Fruit fly (Drosophila melanogaster) whole organism, embryonic: ENCODE measurements around the gene CG11980.
A peak's percentile ranks its signal among the peaks of the same experiment; 100 is the strongest.

Source experiments
- Abd-B ChIP-seq: fragments of 200-800 bp; sonication (Bioruptor generic); optimal IDR thresholded peaks from 2 replicates; lab custom pipeline; 2018; ENCODE audit warnings: missing biosample characterization, mild to moderate bottlenecking, missing genetic modification characterization, moderate library complexity
- Asciz ChIP-seq: fragments of 200-800 bp; sonication (Bioruptor generic); optimal IDR thresholded peaks from 2 replicates; lab custom pipeline; 2017; ENCODE audit warnings: missing biosample characterization, mild to moderate bottlenecking, missing genetic modification characterization, missing genetic modification reagents
- Awh ChIP-seq: fragments of 200-800 bp; sonication (Bioruptor generic); IDR thresholded peaks from 2 replicates; pipeline ENCODE4, ENCODE4 v1.3.6; 2022; ENCODE audit warnings: missing biosample characterization, missing genetic modification characterization
- BEAF-32 ChIP-seq: fragments of 200-800 bp; sonication (Bioruptor generic); optimal IDR thresholded peaks from 3 replicates; lab custom pipeline; 2017; ENCODE audit warnings: missing biosample characterization, missing genetic modification characterization, mild to moderate bottlenecking, moderate library complexity, missing genetic modification reagents
- CG10209 ChIP-seq: fragments of 200-800 bp; sonication (Bioruptor generic); optimal IDR thresholded peaks from 3 replicates; lab custom pipeline; 2017; ENCODE audit warnings: missing biosample characterization, mild to moderate bottlenecking, missing genetic modification characterization, missing genetic modification reagents
- CG10654 ChIP-seq: fragments of 200-800 bp; sonication (Bioruptor generic); optimal IDR thresholded peaks from 2 replicates; lab custom pipeline; 2016; ENCODE audit warnings: missing biosample characterization, missing genetic modification characterization
- CG10959 ChIP-seq: fragments of 200-800 bp; sonication (Bioruptor generic); IDR thresholded peaks from 2 replicates; pipeline ENCODE4 v1.3.6; 2022; ENCODE audit warnings: missing biosample characterization, missing genetic modification characterization
- CG12391 ChIP-seq: fragments of 200-800 bp; sonication (Bioruptor generic); optimal IDR thresholded peaks from 3 replicates; lab custom pipeline; 2018; ENCODE audit warnings: missing biosample characterization, mild to moderate bottlenecking, missing genetic modification characterization, moderate library complexity
- CG14014 ChIP-seq: fragments of 200-800 bp; sonication (Bioruptor generic); IDR thresholded peaks from 2 replicates; pipeline ENCODE4 v1.3.6; 2022; ENCODE audit warnings: missing biosample characterization, missing genetic modification characterization
- CG17186 ChIP-seq: fragments of 200-800 bp; sonication (Bioruptor generic); optimal IDR thresholded peaks from 3 replicates; lab custom pipeline; 2017; ENCODE audit warnings: missing biosample characterization, missing genetic modification reagents, missing genetic modification characterization
- CG17802 ChIP-seq: fragments of 200-800 bp; sonication (Bioruptor generic); optimal IDR thresholded peaks from 2 replicates; lab custom pipeline; 2018; ENCODE audit warnings: missing biosample characterization, mild to moderate bottlenecking, missing genetic modification characterization, moderate library complexity
- CG32532 ChIP-seq: fragments of 200-800 bp; sonication (Bioruptor generic); IDR thresholded peaks from 2 replicates; pipeline ENCODE4 v1.3.6; 2022; ENCODE audit warnings: missing biosample characterization, missing genetic modification characterization
- CG43689 ChIP-seq: fragments of 200-800 bp; sonication (Bioruptor generic); IDR thresholded peaks from 2 replicates; pipeline ENCODE4 v1.3.6; 2022; ENCODE audit warnings: missing biosample characterization, missing genetic modification characterization
- CG4424 ChIP-seq: fragments of 200-800 bp; sonication (Bioruptor generic); optimal IDR thresholded peaks from 3 replicates; lab custom pipeline; 2016; ENCODE audit warnings: missing biosample characterization, missing genetic modification characterization
- CG6654 ChIP-seq: fragments of 200-800 bp; sonication (Bioruptor generic); optimal IDR thresholded peaks from 2 replicates; lab custom pipeline; 2017; ENCODE audit warnings: missing biosample characterization, mild to moderate bottlenecking, missing genetic modification characterization
- CG7839 ChIP-seq: fragments of 200-800 bp; sonication (Bioruptor generic); optimal IDR thresholded peaks from 3 replicates; lab custom pipeline; 2018; ENCODE audit warnings: missing biosample characterization, mild to moderate bottlenecking, missing genetic modification characterization, moderate library complexity
- CG8944 ChIP-seq: fragments of 200-800 bp; sonication (Bioruptor generic); optimal IDR thresholded peaks from 3 replicates; lab custom pipeline; 2016; ENCODE audit warnings: missing biosample characterization, missing genetic modification characterization
- CG9609 ChIP-seq: fragments of 200-800 bp; sonication (Bioruptor generic); optimal IDR thresholded peaks from 3 replicates; lab custom pipeline; 2016; ENCODE audit warnings: missing biosample characterization, missing genetic modification characterization
- CG9932 ChIP-seq: fragments of 200-800 bp; sonication (Bioruptor generic); IDR thresholded peaks from 2 replicates; pipeline ENCODE4 v1.3.6; 2022; ENCODE audit warnings: missing biosample characterization, missing genetic modification characterization
- H2.0 ChIP-seq: fragments of 200-800 bp; sonication (Bioruptor generic); IDR thresholded peaks from 2 replicates; pipeline ENCODE4 v1.3.6; 2022; ENCODE audit warnings: missing biosample characterization, missing genetic modification characterization
- Lpt ChIP-seq: fragments of >200 bp; optimal IDR thresholded peaks from 2 replicates; lab custom pipeline; 2018; ENCODE audit warnings: missing biosample characterization, missing genetic modification characterization
- Nf-YA ChIP-seq: fragments of 200-800 bp; sonication (Bioruptor generic); IDR thresholded peaks from 2 replicates; pipeline ENCODE4 v1.3.6; 2022; ENCODE audit warnings: missing biosample characterization, missing genetic modification characterization
- Sin3A ChIP-seq: fragments of >200 bp; optimal IDR thresholded peaks from 2 replicates; lab custom pipeline; 2018
- Sox100B ChIP-seq: fragments of 200-800 bp; sonication (Bioruptor generic); optimal IDR thresholded peaks from 3 replicates; lab custom pipeline; 2018; ENCODE audit warnings: missing biosample characterization, mild to moderate bottlenecking, missing genetic modification characterization
- Sry-δ ChIP-seq: fragments of 200-800 bp; sonication (Bioruptor generic); optimal IDR thresholded peaks from 2 replicates; lab custom pipeline; 2016; ENCODE audit warnings: missing biosample characterization, missing genetic modification characterization
- Usf ChIP-seq: fragments of 200-800 bp; sonication (Bioruptor generic); optimal IDR thresholded peaks from 2 replicates; lab custom pipeline; 2017; ENCODE audit warnings: missing genotype, missing biosample characterization, missing genetic modification characterization
- bab2 ChIP-seq: fragments of 200-800 bp; sonication (Bioruptor generic); optimal IDR thresholded peaks from 2 replicates; lab custom pipeline; 2016; ENCODE audit warnings: missing biosample characterization, missing genetic modification characterization
- chn ChIP-seq: fragments of 200-800 bp; sonication (Bioruptor generic); optimal IDR thresholded peaks from 2 replicates; lab custom pipeline; 2016; ENCODE audit warnings: missing biosample characterization, missing genetic modification characterization
- croc ChIP-seq: fragments of 200-800 bp; sonication (Bioruptor generic); conservative IDR thresholded peaks from 3 replicates; pipeline ENCODE4 v1.3.6; 2022; ENCODE audit warnings: missing biosample characterization, missing genetic modification characterization
- dm ChIP-seq: fragments of 200-800 bp; sonication (Bioruptor generic); optimal IDR thresholded peaks from 3 replicates; lab custom pipeline; 2016; ENCODE audit warnings: missing biosample characterization, missing genetic modification characterization
- fd102C ChIP-seq: fragments of 200-800 bp; sonication (Bioruptor generic); optimal IDR thresholded peaks from 2 replicates; lab custom pipeline; 2018; ENCODE audit warnings: missing biosample characterization, mild to moderate bottlenecking, missing genetic modification characterization, moderate library complexity
- fd3F ChIP-seq: fragments of 200-800 bp; sonication (Bioruptor generic); optimal IDR thresholded peaks from 2 replicates; lab custom pipeline; 2018; ENCODE audit warnings: missing biosample characterization, mild to moderate bottlenecking, missing genetic modification characterization, moderate library complexity
- fd96Cb ChIP-seq: fragments of 200-800 bp; sonication (Bioruptor generic); optimal IDR thresholded peaks from 2 replicates; lab custom pipeline; 2018; ENCODE audit warnings: missing biosample characterization, mild to moderate bottlenecking, missing genetic modification characterization, moderate library complexity
- gcm2 ChIP-seq: fragments of 200-800 bp; sonication (Bioruptor generic); optimal IDR thresholded peaks from 2 replicates; lab custom pipeline; 2016; ENCODE audit warnings: missing biosample characterization, missing genetic modification characterization
- gfzf ChIP-seq: fragments of 200-800 bp; sonication (Bioruptor generic); optimal IDR thresholded peaks from 2 replicates; lab custom pipeline; 2016; ENCODE audit warnings: missing biosample characterization, mild to moderate bottlenecking, missing genetic modification characterization, moderate library complexity
- gro ChIP-seq: fragments of 200-800 bp; sonication (Bioruptor generic); optimal IDR thresholded peaks from 2 replicates; lab custom pipeline; 2016; ENCODE audit warnings: missing biosample characterization, missing genetic modification characterization
- h ChIP-seq: fragments of >200 bp; optimal IDR thresholded peaks from 2 replicates; lab custom pipeline; 2017
- hkb ChIP-seq, 2 experiments: fragments of 200-800 bp in 1 of 2; fragments of >200 bp in 1 of 2; sonication (Bioruptor generic) in 1 of 2; IDR thresholded peaks in 1 of 2; optimal IDR thresholded peaks in 1 of 2; 2 replicates each; pipeline versions ENCODE4 v1.3.6 to Lab custom; 2017 to 2022; ENCODE audit warnings: missing biosample characterization in 1 of 2, missing genetic modification characterization in 1 of 2
- jigr1 ChIP-seq: fragments of 200-800 bp; sonication (Bioruptor generic); IDR thresholded peaks from 3 replicates; pipeline ENCODE4 v1.3.6; 2022; ENCODE audit warnings: missing biosample characterization, missing genetic modification characterization
- jumu ChIP-seq: fragments of 200-800 bp; sonication (Bioruptor generic); optimal IDR thresholded peaks from 3 replicates; lab custom pipeline; 2016; ENCODE audit warnings: missing biosample characterization, missing genetic modification characterization
- kni ChIP-seq: fragments of 200-800 bp; sonication (Bioruptor generic); optimal IDR thresholded peaks from 3 replicates; lab custom pipeline; 2017; ENCODE audit warnings: mild to moderate bottlenecking, missing biosample characterization, missing genetic modification reagents, missing genetic modification characterization
- lbe ChIP-seq: fragments of 200-800 bp; sonication (Bioruptor generic); optimal IDR thresholded peaks from 2 replicates; lab custom pipeline; 2016; ENCODE audit warnings: missing biosample characterization, mild to moderate bottlenecking, missing genetic modification characterization
- peb ChIP-seq: fragments of 200-800 bp; sonication (Bioruptor generic); IDR thresholded peaks from 2 replicates; pipeline ENCODE4 v1.3.6; 2022; ENCODE audit warnings: missing biosample characterization, missing genetic modification characterization
- pnt ChIP-seq: fragments of 200-800 bp; sonication (Bioruptor generic); optimal IDR thresholded peaks from 3 replicates; lab custom pipeline; 2016; ENCODE audit warnings: missing biosample characterization, missing genetic modification characterization
- psq ChIP-seq: fragments of 200-800 bp; sonication (Bioruptor generic); optimal IDR thresholded peaks from 2 replicates; lab custom pipeline; 2017; ENCODE audit warnings: missing biosample characterization, missing genetic modification characterization
- seq ChIP-seq: fragments of 200-800 bp; sonication (Bioruptor generic); IDR thresholded peaks from 2 replicates; pipeline ENCODE4 v1.3.6; 2022; ENCODE audit warnings: missing biosample characterization, missing genetic modification characterization
- sisA ChIP-seq: fragments of 200-800 bp; sonication (Bioruptor generic); IDR thresholded peaks from 2 replicates; pipeline ENCODE4 v1.3.6; 2022; ENCODE audit warnings: missing biosample characterization, missing genetic modification characterization
- stc ChIP-seq: fragments of 200-800 bp; sonication (Bioruptor generic); IDR thresholded peaks from 2 replicates; pipeline ENCODE4 v1.3.6; 2022; ENCODE audit warnings: missing biosample characterization, missing genetic modification characterization
- tin ChIP-seq: fragments of 200-800 bp; sonication (Bioruptor generic); optimal IDR thresholded peaks from 3 replicates; lab custom pipeline; 2016; ENCODE audit warnings: missing biosample characterization, missing genetic modification characterization
- trem ChIP-seq: fragments of 200-800 bp; optimal IDR thresholded peaks from 3 replicates; lab custom pipeline; 2019; ENCODE audit warnings: missing biosample characterization, mild to moderate bottlenecking, missing genetic modification characterization, moderate library complexity
- ttk ChIP-seq: fragments of 200-800 bp; sonication (Bioruptor generic); IDR thresholded peaks from 2 replicates; pipeline ENCODE4 v2.1.2; 2022; ENCODE audit warnings: missing biosample characterization, missing genetic modification characterization
- wdn ChIP-seq: fragments of 200-800 bp; sonication (Bioruptor generic); IDR thresholded peaks from 2 replicates; pipeline ENCODE4 v1.3.6; 2022; ENCODE audit warnings: missing biosample characterization, missing genetic modification characterization
- z ChIP-seq: fragments of 200-800 bp; sonication (Bioruptor generic); IDR thresholded peaks from 3 replicates; pipeline ENCODE4 v1.3.6; 2022; ENCODE audit warnings: missing biosample characterization, missing genetic modification characterization

The CG11980 gene

DNA sequence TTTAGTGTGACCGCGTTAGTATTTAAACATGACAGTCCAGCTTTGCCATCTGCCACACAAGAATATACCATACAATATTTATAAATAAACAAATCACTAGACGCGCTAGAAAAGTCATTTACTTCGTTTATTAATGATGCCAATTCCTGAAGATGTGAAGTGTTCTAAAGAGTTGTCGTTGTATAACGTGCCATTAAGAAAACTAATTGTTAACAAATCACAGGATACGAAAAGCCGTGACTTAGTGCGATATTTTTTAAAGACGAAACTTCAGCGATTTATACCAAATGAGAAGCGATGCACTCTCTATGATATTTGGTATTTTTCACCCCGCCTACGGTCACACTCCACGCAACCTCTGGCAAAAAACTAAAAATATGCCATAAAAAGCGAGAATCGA is 35.6 kb downstream of the CG11980 start, which contains the start of gene neur (continued):
- TF ChIP-seq Sry-δ (GFP tag; lab: Kevin White, UChicago), result peak; percentile 74
- TF ChIP-seq lbe (GFP tag; lab: Kevin White, UChicago), result no peak
- no peak for TF ChIP-seq CG6654 (GFP tag; lab: Kevin White, UChicago)
- peak; percentile 81 for TF ChIP-seq trem (tag; lab: Kevin White, UChicago)
- TF ChIP-seq CG12391 (tag; lab: Kevin White, UChicago), result peak; percentile 45
- no peak for TF ChIP-seq Lpt
- TF ChIP-seq peb, result no peak
- no peak for TF ChIP-seq CG14014 (GFP tag; lab: Robert Waterston, UW)
- no peak for TF ChIP-seq z (GFP tag; lab: Robert Waterston, UW)
- peak; percentile 8 for TF ChIP-seq Sox100B (GFP tag; lab: Kevin White, UChicago)
- no peak for TF ChIP-seq CG10654
- no peak for TF ChIP-seq stc
- peak; percentile 45; the same call in 1 of the 2 replicates for TF ChIP-seq CG9932
- peak; percentile 5 for TF ChIP-seq dm (GFP tag; lab: Kevin White, UChicago)
- no peak for TF ChIP-seq pnt
- no peak for TF ChIP-seq kni (GFP tag; lab: Kevin White, UChicago)
- TF ChIP-seq ttk (GFP tag; lab: Robert Waterston, UW), result no peak
- no peak for TF ChIP-seq CG9609 (GFP tag; lab: Kevin White, UChicago)
- TF ChIP-seq bab2 (GFP tag; lab: Kevin White, UChicago), result no peak
- TF ChIP-seq Nf-YA (GFP tag; lab: Robert Waterston, UW), result no peak
- no peak for TF ChIP-seq CG17802 (tag; lab: Kevin White, UChicago)
- TF ChIP-seq seq (GFP tag; lab: Robert Waterston, UW), result no peak
- TF ChIP-seq H2.0 (GFP tag; lab: Robert Waterston, UW), result no peak
- TF ChIP-seq gfzf, result peak; percentile 91
- TF ChIP-seq croc (GFP tag; lab: Robert Waterston, UW), result no peak
- peak; percentile 91 for TF ChIP-seq BEAF-32 (GFP tag; lab: Kevin White, UChicago)
- peak; percentile 88 for TF ChIP-seq Sin3A
- TF ChIP-seq Usf, result no peak
- no peak for TF ChIP-seq CG10209 (GFP tag; lab: Kevin White, UChicago)
- peak; percentile 27 for TF ChIP-seq chn (GFP tag; lab: Kevin White, UChicago)
- no peak for TF ChIP-seq fd3F (GFP tag; lab: Kevin White, UChicago)
- TF ChIP-seq CG4424 (GFP tag; lab: Kevin White, UChicago), result peak; percentile 1
- TF ChIP-seq jigr1, result no peak
- no peak for TF ChIP-seq Asciz (GFP tag; lab: Kevin White, UChicago)
- TF ChIP-seq CG43689 (GFP tag; lab: Robert Waterston, UW), result no peak
- TF ChIP-seq psq, result no peak
- no peak for TF ChIP-seq CG8944 (GFP tag; lab: Kevin White, UChicago)
- peak; percentile 27 for TF ChIP-seq Abd-B (GFP tag; lab: Kevin White, UChicago)
- peak; percentile 13 for TF ChIP-seq jumu (GFP tag; lab: Kevin White, UChicago)
- peak; percentile 38 for TF ChIP-seq CG17186
- no peak for TF ChIP-seq CG10959 (GFP tag; lab: Robert Waterston, UW)
- TF ChIP-seq CG32532 (GFP tag; lab: Robert Waterston, UW), result no peak
- no peak for TF ChIP-seq fd96Cb (tag; lab: Kevin White, UChicago)
- TF ChIP-seq gro, result peak; percentile 35
- TF ChIP-seq wdn (GFP tag; lab: Robert Waterston, UW), result no peak
- no peak for TF ChIP-seq hkb (optimal IDR thresholded peaks at IDR 0.05; lab: Kevin White, UChicago)
- TF ChIP-seq hkb (GFP tag; IDR thresholded peaks at IDR 0.05; lab: Robert Waterston, UW), result no peak
- no peak for TF ChIP-seq tin (GFP tag; lab: Kevin White, UChicago)
- no peak for TF ChIP-seq sisA (GFP tag; lab: Robert Waterston, UW)
- TF ChIP-seq h, result no peak
- TF ChIP-seq fd102C (GFP tag; lab: Kevin White, UChicago), result no peak
- TF ChIP-seq Awh (GFP tag; lab: Robert Waterston, UW), result no peak
- TF ChIP-seq CG7839 (tag; lab: Kevin White, UChicago), result no peak
- no peak for TF ChIP-seq gcm2 (GFP tag; lab: Kevin White, UChicago)
